Worm (Caenorhabditis elegans) whole organism, L3 larva: Measurements from ENCODE around the gene unc-132.

ENCODE experiments used
- R02D3.7 ChIP-seq: fragments of 150-350 bp; optimal IDR thresholded peaks from 2 replicates; lab custom pipeline; 2014; ENCODE audit warnings: missing biosample characterization, missing genetic modification characterization
- ama-1 ChIP-seq: fragments of 150-350 bp; optimal IDR thresholded peaks from 2 replicates; lab custom pipeline; 2018
- ceh-28 ChIP-seq: fragments of 150-350 bp; optimal IDR thresholded peaks from 2 replicates; lab custom pipeline; 2014; ENCODE audit warnings: missing biosample characterization, missing genetic modification reagents, missing genetic modification characterization
- ceh-82 ChIP-seq: fragments of 150-350 bp; optimal IDR thresholded peaks from 2 replicates; lab custom pipeline; 2014; ENCODE audit warnings: missing biosample characterization, missing genetic modification characterization
- ceh-9 ChIP-seq: sonication (generic microtip); optimal IDR thresholded peaks from 2 replicates; lab custom pipeline; 2018; ENCODE audit warnings: missing biosample characterization, missing genetic modification characterization
- daf-12 ChIP-seq: fragments of 150-350 bp; optimal IDR thresholded peaks from 2 replicates; lab custom pipeline; 2014; ENCODE audit warnings: missing biosample characterization, missing genetic modification reagents, missing genetic modification characterization
- egl-27 ChIP-seq: sonication (generic microtip); optimal IDR thresholded peaks from 4 replicates; lab custom pipeline; 2017; ENCODE audit warnings: missing biosample characterization, missing genetic modification reagents, missing genetic modification characterization
- egl-5 ChIP-seq: fragments of 150-350 bp; optimal IDR thresholded peaks from 2 replicates; lab custom pipeline; 2017; ENCODE audit warnings: missing biosample characterization, missing genetic modification reagents, missing genetic modification characterization, inconsistent platforms
- elt-1 ChIP-seq: fragments of 150-350 bp; optimal IDR thresholded peaks from 2 replicates; lab custom pipeline; 2014; ENCODE audit warnings: missing biosample characterization, missing genetic modification characterization
- elt-2 ChIP-seq: sonication (generic microtip); optimal IDR thresholded peaks from 2 replicates; lab custom pipeline; 2016; ENCODE audit warnings: missing genetic modification reagents, mild to moderate bottlenecking, missing genetic modification characterization, missing compliant biosample characterization
- eor-1 ChIP-seq, 2 experiments: fragments of 150-350 bp; optimal IDR thresholded peaks; 2 replicates each; lab custom pipeline; 2014 to 2018; ENCODE audit warnings: missing biosample characterization in 2 of 2, missing genetic modification characterization in 2 of 2
- fkh-10 ChIP-seq: sonication (generic microtip); optimal IDR thresholded peaks from 2 replicates; lab custom pipeline; 2017; ENCODE audit warnings: missing biosample characterization, missing genetic modification reagents, missing genetic modification characterization
- fkh-2 ChIP-seq: fragments of 150-350 bp; optimal IDR thresholded peaks from 2 replicates; lab custom pipeline; 2014; ENCODE audit warnings: missing biosample characterization, missing genetic modification reagents, missing genetic modification characterization
- fos-1 ChIP-seq: fragments of 150-350 bp; optimal IDR thresholded peaks from 2 replicates; lab custom pipeline; 2014; ENCODE audit warnings: missing biosample characterization, missing genetic modification characterization
- hmg-11 ChIP-seq: sonication (generic microtip); optimal IDR thresholded peaks from 2 replicates; lab custom pipeline; 2016; ENCODE audit warnings: missing genetic modification characterization, missing compliant biosample characterization
- lin-39 ChIP-seq: fragments of 150-350 bp; optimal IDR thresholded peaks from 2 replicates; lab custom pipeline; 2018; ENCODE audit warnings: missing biosample characterization, missing genetic modification reagents, missing genetic modification characterization
- lsy-12 ChIP-seq: sonication (generic microtip); optimal IDR thresholded peaks from 2 replicates; lab custom pipeline; 2016; ENCODE audit warnings: mild to moderate bottlenecking, missing genetic modification characterization, missing compliant biosample characterization
- mdl-1 ChIP-seq: fragments of 150-350 bp; optimal IDR thresholded peaks from 2 replicates; lab custom pipeline; 2014; ENCODE audit warnings: missing biosample characterization, missing genetic modification characterization
- mml-1 ChIP-seq: fragments of 150-350 bp; sonication (generic microtip); optimal IDR thresholded peaks from 3 replicates; lab custom pipeline; 2014; ENCODE audit warnings: missing biosample characterization, missing genetic modification characterization
- nfya-1 ChIP-seq: sonication (generic microtip); optimal IDR thresholded peaks from 2 replicates; lab custom pipeline; 2017; ENCODE audit warnings: missing genetic modification characterization, mild to moderate bottlenecking, missing compliant biosample characterization, antibody characterized with exemption, moderate library complexity; ENCODE audit not compliant: insufficient read depth
- nhr-23 ChIP-seq: fragments of 150-350 bp; optimal IDR thresholded peaks from 2 replicates; lab custom pipeline; 2014; ENCODE audit warnings: missing biosample characterization, missing genetic modification reagents, missing genetic modification characterization
- nhr-237 ChIP-seq: fragments of 150-350 bp; optimal IDR thresholded peaks from 2 replicates; lab custom pipeline; 2014; ENCODE audit warnings: missing biosample characterization, missing genetic modification characterization
- nhr-25 ChIP-seq: sonication (generic microtip); optimal IDR thresholded peaks from 2 replicates; lab custom pipeline; 2017; ENCODE audit warnings: missing biosample characterization, missing genetic modification characterization
- nhr-67 ChIP-seq: fragments of 150-350 bp; optimal IDR thresholded peaks from 2 replicates; lab custom pipeline; 2014; ENCODE audit warnings: missing biosample characterization, missing genetic modification characterization
- nhr-77 ChIP-seq: fragments of 150-350 bp; optimal IDR thresholded peaks from 2 replicates; lab custom pipeline; 2014; ENCODE audit warnings: missing biosample characterization, missing genetic modification characterization
- pha-4 ChIP-seq: fragments of 150-350 bp; optimal IDR thresholded peaks from 2 replicates; lab custom pipeline; 2014; ENCODE audit warnings: missing biosample characterization, missing genetic modification reagents, missing genetic modification characterization
- pqm-1 ChIP-seq: fragments of 150-350 bp; optimal IDR thresholded peaks from 2 replicates; lab custom pipeline; 2017; ENCODE audit warnings: missing biosample characterization, missing genetic modification characterization, inconsistent platforms
- sea-2 ChIP-seq: fragments of 150-350 bp; sonication (generic microtip); optimal IDR thresholded peaks from 4 replicates; lab custom pipeline; 2014; ENCODE audit warnings: missing biosample characterization, missing genetic modification reagents, missing genetic modification characterization
- snpc-4 ChIP-seq: fragments of 150-350 bp; optimal IDR thresholded peaks from 2 replicates; lab custom pipeline; 2014; ENCODE audit warnings: missing biosample characterization, missing genetic modification characterization
- tbx-2 ChIP-seq: sonication (generic microtip); optimal IDR thresholded peaks from 2 replicates; lab custom pipeline; 2016; ENCODE audit warnings: mild to moderate bottlenecking, missing genetic modification characterization, missing compliant biosample characterization
- ztf-11 ChIP-seq: fragments of 150-350 bp; optimal IDR thresholded peaks from 2 replicates; lab custom pipeline; 2014; ENCODE audit warnings: missing biosample characterization, missing genetic modification characterization

unc-132 gene

DNA sequence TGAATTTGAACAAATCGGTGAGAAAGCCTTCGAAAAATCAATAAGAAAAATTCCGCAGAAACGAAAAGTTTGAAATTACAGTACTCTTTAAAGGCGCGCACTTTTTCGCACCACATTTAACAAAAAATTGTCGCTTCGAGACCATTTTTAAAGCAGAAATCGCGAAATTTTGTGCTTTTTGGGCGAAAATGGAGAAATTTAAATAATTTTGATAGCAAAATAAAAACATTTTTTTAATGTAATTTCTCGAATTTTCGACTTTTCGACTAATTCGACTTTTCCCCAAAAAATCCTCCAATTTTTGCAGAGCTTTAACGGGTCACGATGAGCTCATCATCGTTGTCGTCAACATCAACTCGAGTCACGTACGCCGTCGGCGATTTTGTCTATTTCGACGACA, 17.8 kb downstream of the unc-132 start, which contains the start of gene lin-40:
Gene lin-40 (plus strand): TSS at position 301 of the 400 bp plus-strand sequence.
- no peak for TF ChIP-seq daf-12 (tag; lab: Kevin White, UChicago)
- no peak for TF ChIP-seq fkh-2 (tag; lab: Kevin White, UChicago)
- no peak for TF ChIP-seq eor-1 (tag; optimal IDR thresholded peaks at IDR 0.05; lab: Kevin White, UChicago)
- no peak for TF ChIP-seq tbx-2
- TF ChIP-seq sea-2 (GFP tag; lab: Kevin White, UChicago) = no peak
- TF ChIP-seq lin-39 = no peak
- TF ChIP-seq R02D3.7 = no peak
- no peak for TF ChIP-seq pha-4 (tag; lab: Kevin White, UChicago)
- no peak for TF ChIP-seq ceh-28
- TF ChIP-seq nhr-23 (tag; lab: Kevin White, UChicago) = no peak
- no peak for TF ChIP-seq mml-1 (tag; lab: Kevin White, UChicago)
- no peak for TF ChIP-seq egl-5 (tag; lab: Kevin White, UChicago)
- no peak for TF ChIP-seq ceh-9 (tag; lab: Kevin White, UChicago)
- TF ChIP-seq fkh-10 (GFP tag; lab: Kevin White, UChicago) = no peak
- TF ChIP-seq, all 47 proteins: peak for 0

DNA sequence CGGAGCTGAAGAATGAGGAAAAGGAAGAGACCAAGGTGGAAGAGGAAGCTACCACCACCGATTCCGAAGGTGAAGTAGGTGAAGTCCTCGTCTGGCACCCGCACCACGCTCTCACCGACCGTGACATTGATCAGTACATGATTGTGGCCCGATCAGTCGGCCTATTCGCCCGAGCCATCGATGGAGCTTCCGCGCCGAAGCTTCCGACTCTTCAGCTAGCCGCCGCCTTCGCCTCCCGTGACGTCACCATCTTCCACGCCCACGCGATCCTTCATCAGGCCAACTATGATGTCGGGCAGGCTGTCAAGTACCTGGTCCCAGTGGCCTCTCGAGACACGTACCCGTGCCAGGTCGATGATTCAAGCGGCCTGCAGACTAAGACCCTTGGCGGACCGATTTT, 19.3 kb downstream of the unc-132 start:
- TF ChIP-seq R02D3.7 (no peak), egl-27 (tag; lab: Kevin White, UChicago) (no peak), nhr-77 (tag; lab: Kevin White, UChicago) (no peak), mdl-1 (no peak), hmg-11 (tag; lab: Kevin White, UChicago) (no peak), ztf-11 (tag; lab: Kevin White, UChicago) (no peak)

DNA sequence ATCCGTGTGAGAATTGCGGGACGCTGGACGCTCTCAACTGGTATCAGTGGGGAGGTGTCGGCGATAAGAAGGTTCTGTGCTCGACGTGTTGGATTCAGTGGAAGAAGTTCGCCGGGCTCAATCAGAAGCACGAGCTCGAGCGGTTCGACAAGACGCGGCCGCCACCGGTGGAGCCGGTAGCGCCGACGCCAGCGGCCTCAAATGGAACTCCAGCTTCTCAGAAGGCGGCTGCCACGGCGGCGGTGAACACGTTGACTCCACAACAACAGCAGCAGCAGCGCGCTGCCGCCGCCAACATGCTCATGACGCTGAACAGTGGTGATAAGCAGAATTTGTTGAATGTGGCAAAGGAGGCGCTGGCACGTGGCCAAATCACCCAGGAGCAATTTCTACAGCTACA, 20.0 kb downstream of the unc-132 start:
- TF ChIP-seq egl-27 (tag; lab: Kevin White, UChicago) (no peak), egl-5 (tag; lab: Kevin White, UChicago) (no peak), fos-1 (tag; lab: Kevin White, UChicago) (no peak), nhr-237 (tag; lab: Kevin White, UChicago) (no peak), elt-2 (tag; lab: Kevin White, UChicago) (no peak), lsy-12 (no peak), snpc-4 (tag; lab: Kevin White, UChicago) (no peak), ceh-82 (tag; lab: Kevin White, UChicago) (no peak), ceh-9 (tag; lab: Kevin White, UChicago) (no peak), pha-4 (tag; lab: Kevin White, UChicago) (no peak)

DNA sequence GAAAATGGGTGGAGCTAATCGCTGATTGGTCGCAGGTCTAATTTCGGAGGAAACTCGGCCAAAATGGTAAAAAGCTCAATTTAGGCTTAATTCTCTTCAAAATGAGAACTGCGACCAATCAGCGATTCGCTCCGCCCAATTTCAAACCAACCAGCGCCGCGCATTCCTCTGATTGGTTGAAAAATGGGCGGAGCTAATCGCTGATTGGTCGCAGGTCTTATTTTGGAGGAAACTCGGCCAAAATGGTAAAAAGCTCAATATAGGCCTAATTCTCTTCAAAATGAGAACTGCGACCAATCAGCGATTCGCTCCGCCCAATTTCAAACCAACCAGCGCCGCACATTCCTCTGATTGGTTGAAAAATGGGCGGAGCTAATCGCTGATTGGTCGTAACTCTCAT, 20.7 kb downstream of the unc-132 start:
- TF ChIP-seq nfya-1 = peak; percentile 60

DNA sequence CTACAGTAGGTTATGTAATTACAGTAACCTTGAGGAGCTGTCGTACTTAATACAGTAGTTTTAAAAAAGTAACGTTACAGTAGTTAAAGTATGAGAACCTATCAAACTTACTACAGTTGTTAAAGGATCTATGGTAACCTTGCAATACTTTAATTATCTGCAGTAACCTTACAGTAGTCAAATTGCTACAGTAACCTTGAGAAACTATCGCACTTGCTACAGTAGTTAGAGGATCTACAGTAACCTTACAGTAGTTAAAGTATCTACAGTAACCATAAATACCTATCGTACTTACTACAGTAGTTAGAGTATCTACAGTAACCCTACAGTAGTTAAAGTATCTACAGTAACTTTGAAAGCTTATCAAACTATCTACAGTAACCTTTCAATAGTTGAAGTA, 24.6 kb downstream of the unc-132 start:
- TF ChIP-seq ama-1 (lab: Kevin White, UChicago) (no peak), nhr-23 (tag; lab: Kevin White, UChicago) (no peak), fkh-2 (tag; lab: Kevin White, UChicago) (no peak), nhr-67 (tag; lab: Kevin White, UChicago) (no peak), elt-1 (tag; lab: Kevin White, UChicago) (no peak), daf-12 (tag; lab: Kevin White, UChicago) (no peak)

DNA sequence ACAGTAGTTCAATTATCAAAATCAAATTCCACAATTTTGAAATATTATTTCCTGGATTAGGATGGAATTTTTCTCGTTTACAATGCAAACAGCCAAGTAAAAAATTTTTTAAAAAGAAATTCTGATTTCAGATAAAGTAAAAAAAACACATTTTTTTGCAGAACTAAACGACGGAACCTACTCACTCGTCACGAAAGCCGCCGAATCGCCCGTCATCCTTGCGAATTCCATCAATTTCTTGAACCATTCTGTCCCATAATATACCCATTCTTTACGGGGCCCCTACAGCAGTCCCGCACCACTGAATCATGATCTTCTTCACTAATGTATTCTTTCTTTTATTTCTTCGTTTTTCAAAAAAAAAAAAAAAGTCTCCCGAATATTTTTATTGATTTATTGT, 25.3 kb downstream of the unc-132 start:
- no peak for TF ChIP-seq ceh-9 (tag; lab: Kevin White, UChicago)
- TF ChIP-seq, all 47 proteins: peak for 0

DNA sequence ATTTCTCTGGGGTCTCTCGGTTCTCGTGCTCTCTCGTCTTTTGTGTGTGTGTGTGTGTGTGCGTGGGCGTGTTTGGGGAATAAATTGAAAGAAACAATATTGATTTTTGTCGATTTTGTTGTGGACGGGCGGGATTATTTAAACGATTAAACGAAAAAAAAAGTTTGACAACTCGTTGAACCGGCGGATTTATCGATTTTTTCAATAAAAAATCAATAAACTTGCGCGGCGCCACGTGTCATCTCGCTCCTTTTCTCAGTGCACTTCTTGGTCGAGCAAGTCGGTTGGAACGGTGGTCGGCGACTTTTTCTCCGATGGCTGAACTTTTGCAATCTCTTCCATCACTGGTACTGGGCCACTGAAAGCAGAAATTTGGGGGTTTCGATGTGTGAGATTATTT, 26.0 kb downstream of the unc-132 start:
- TF ChIP-seq pqm-1 (tag; lab: Kevin White, UChicago) (no peak), ceh-28 (peak; percentile 52), nhr-25 (tag; lab: Kevin White, UChicago) (no peak)
- TF ChIP-seq, all 47 proteins: peak for 1
